Fruit fly (Drosophila melanogaster): ENCODE results near the gene AnxB9.
A peak's percentile ranks its signal among the peaks of the same experiment; 100 is the strongest.

The AnxB9 gene

dm6 chr3R:21059486-21060356, 5.3 kb upstream of the AnxB9 start:
- no peak for TF ChIP-seq CG17801 (GFP tag; optimal IDR thresholded peaks at IDR 0.05; ENCODE audit: partially characterized antibody)

dm6 chr3R:21060430-21061245, 4.4 kb upstream of the AnxB9 start, which contains the start of gene Mvl:
TSS of gene Mvl (minus strand) at chr3R:21060800.
- peak; percentile 12 for TF ChIP-seq CG17801 (GFP tag; optimal IDR thresholded peaks at IDR 0.05; ENCODE audit: partially characterized antibody)

dm6 chr3R:21063433-21063832, 1.6 kb upstream of the AnxB9 start:
- no peak for TF ChIP-seq CG17801 (GFP tag; optimal IDR thresholded peaks at IDR 0.05; ENCODE audit: partially characterized antibody)

DNA sequence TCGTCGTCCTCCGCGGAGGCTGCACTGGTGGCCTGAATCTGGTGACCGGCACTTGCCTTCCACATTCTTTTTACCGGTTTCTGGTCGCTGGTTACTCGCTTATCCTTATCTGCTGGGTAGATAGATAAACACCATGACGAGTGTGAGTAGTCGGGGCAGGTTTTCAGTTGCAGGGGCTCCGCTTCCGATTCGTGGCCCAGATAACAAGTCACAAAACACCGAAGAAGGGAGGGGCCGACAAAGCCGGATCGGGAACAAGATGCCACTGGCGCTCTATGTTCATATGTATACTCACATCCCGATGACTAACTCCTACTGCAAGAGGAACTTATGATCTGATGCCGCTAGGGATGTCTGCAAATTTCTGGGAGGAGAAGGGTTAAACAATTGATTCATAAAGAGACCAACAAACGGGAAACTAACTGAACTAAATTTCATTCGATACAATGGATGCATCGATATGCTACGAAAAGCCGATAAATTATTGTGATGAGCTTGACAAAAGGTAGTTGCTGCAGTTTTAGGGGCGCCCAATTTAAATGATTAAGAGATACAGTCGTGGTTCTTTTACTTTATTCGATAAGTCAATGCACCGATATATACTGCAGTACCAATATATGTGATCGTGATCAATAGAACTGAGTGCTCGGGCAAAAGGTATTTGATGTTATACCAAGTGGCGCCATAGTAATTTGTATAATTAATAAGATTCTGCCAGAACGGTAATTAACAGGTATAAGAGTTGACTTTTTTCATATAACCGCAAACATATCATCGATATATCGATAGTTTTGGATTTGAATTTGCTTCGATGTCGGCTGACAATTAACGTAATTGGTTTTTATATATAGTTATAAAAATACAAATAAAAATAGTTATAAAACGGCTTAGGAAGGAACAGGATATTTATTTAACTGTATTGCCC, 779 bp upstream of the AnxB9 start, which contains the start of gene Cortactin:
Gene Cortactin (minus strand): TSS at position 472 of the 925 bp plus-strand sequence.
- TF ChIP-seq CG17801 (GFP tag; optimal IDR thresholded peaks at IDR 0.05; ENCODE audit: partially characterized antibody), result no peak

- no peak for TF ChIP-seq CG17801 (GFP tag; optimal IDR thresholded peaks at IDR 0.05; ENCODE audit: partially characterized antibody)
These were observed 647 bp downstream of the AnxB9 start for dm6 chr3R:21065696-21066080.

- TF ChIP-seq CG17801 (GFP tag; optimal IDR thresholded peaks at IDR 0.05; ENCODE audit: partially characterized antibody), result no peak
These were observed 1.6 kb downstream of the AnxB9 start for dm6 chr3R:21066469-21067284.

DNA sequence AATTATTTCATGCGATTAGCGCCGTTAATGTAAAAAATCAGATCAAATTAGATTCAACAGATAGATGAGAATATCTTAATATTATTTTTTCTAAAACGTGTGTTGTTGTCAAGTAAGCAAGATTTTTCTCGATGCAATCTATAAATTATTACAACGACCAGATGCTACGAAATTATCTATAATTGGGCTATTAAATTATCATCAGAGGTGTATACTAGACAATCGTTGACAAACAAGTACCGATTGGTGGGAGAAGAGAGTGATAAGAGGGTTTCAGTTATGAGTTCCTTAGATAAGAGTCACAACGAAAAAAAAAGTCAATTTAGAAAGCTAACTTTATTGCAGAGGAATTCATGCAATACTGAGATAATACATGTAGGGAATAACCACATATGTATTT, 2.5 kb downstream of the AnxB9 start:
- TF ChIP-seq CG17801 (GFP tag; optimal IDR thresholded peaks at IDR 0.05; ENCODE audit: partially characterized antibody), result no peak

dm6 chr3R:21069742-21070141, 4.7 kb downstream of the AnxB9 start:
- TF ChIP-seq CG17801 (GFP tag; optimal IDR thresholded peaks at IDR 0.05; ENCODE audit: partially characterized antibody), result no peak

dm6 chr3R:21071312-21071711, 6.3 kb downstream of the AnxB9 start:
- no peak for TF ChIP-seq CG17801 (GFP tag; optimal IDR thresholded peaks at IDR 0.05; ENCODE audit: partially characterized antibody)

- no peak for TF ChIP-seq CG17801 (GFP tag; optimal IDR thresholded peaks at IDR 0.05; ENCODE audit: partially characterized antibody)
These were observed 7.0 kb downstream of the AnxB9 start for dm6 chr3R:21071943-21072500.

dm6 chr3R:21073141-21073540, 8.1 kb downstream of the AnxB9 start, which contains the start of gene r-l:
TSS of gene r-l (minus strand) at chr3R:21073319.
- TF ChIP-seq CG17801 (GFP tag; optimal IDR thresholded peaks at IDR 0.05; ENCODE audit: partially characterized antibody), result no peak

DNA sequence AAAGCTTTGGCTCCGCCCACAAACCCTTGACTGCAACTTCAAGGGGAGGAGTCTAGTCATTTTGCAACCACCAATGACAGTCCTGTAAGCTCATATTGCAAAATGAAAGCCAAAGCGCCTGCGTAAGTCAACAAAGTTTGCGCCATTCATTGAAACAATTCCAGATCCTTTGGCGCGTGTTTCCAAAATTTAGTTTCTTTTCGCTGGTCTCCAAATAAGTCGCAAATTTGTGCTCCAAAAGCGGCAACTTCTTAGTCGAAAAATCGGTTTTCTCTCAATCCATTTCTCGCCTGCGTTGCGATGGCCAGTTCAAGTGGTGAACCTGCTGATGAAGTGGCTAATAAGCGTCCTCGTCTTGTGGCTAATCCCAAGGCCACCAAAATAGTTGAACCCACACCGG, 8.7 kb downstream of the AnxB9 start, which contains the start of gene dmrt93B:
Gene dmrt93B (plus strand): TSS at position 301 of the 400 bp plus-strand sequence.
- TF ChIP-seq CG17801 (GFP tag; optimal IDR thresholded peaks at IDR 0.05; ENCODE audit: partially characterized antibody), result no peak

- TF ChIP-seq CG17801 (GFP tag; optimal IDR thresholded peaks at IDR 0.05; ENCODE audit: partially characterized antibody), result no peak
These were observed 12.5 kb downstream of the AnxB9 start for dm6 chr3R:21077577-21077976.
